Worm (Caenorhabditis elegans): ENCODE results near the gene Y58A7A.5.

Gene Y58A7A.5

ce11 chrV:5064761-5065421 is 21.9 kb downstream of the Y58A7A.5 start, which contains the start of gene mlk-1 (continued):
- TF ChIP-seq ama-1 (optimal IDR thresholded peaks at IDR 0.05) (peak; percentile 68), mdl-1 (tag; optimal IDR thresholded peaks at IDR 0.05) (peak; percentile 4 to 62), lin-39 (tag; optimal IDR thresholded peaks at IDR 0.05) (no peak), elt-1 (tag; optimal IDR thresholded peaks at IDR 0.05) (no peak), F13H6.1 (tag; optimal IDR thresholded peaks at IDR 0.05) (peak; percentile 86), nhr-11 (tag; optimal IDR thresholded peaks at IDR 0.05) (no peak), skn-1 (tag; optimal IDR thresholded peaks at IDR 0.05) (no peak), nhr-21 (tag; optimal IDR thresholded peaks at IDR 0.05) (peak; percentile 46), unc-62 (GFP tag; optimal IDR thresholded peaks at IDR 0.05) (no peak), alr-1 (tag; optimal IDR thresholded peaks at IDR 0.05) (no peak), gmeb-1 (tag; optimal IDR thresholded peaks at IDR 0.05) (no peak), dmd-4 (tag; optimal IDR thresholded peaks at IDR 0.05) (no peak), lsy-2 (tag; optimal IDR thresholded peaks at IDR 0.05) (peak; percentile 17 to 71)

- no peak for TF ChIP-seq nhr-12 (tag; optimal IDR thresholded peaks at IDR 0.05)
- TF ChIP-seq ztf-1 (GFP tag; conservative IDR thresholded peaks at IDR 0.05), result no peak
- TF ChIP-seq unc-62 (GFP tag; optimal IDR thresholded peaks at IDR 0.05), result no peak
- no peak for TF ChIP-seq C34F6.9 (tag; optimal IDR thresholded peaks at IDR 0.05)
- no peak for TF ChIP-seq R02D3.7 (tag; optimal IDR thresholded peaks at IDR 0.05)
- no peak for TF ChIP-seq ceh-16 (tag; optimal IDR thresholded peaks at IDR 0.05)
- TF ChIP-seq dmd-4 (tag; optimal IDR thresholded peaks at IDR 0.05), result no peak
- no peak for TF ChIP-seq nhr-6 (tag; optimal IDR thresholded peaks at IDR 0.05)
- no peak for TF ChIP-seq lin-39 (tag; optimal IDR thresholded peaks at IDR 0.05)
- TF ChIP-seq unc-55 (GFP tag; optimal IDR thresholded peaks at IDR 0.05), result no peak
- no peak for TF ChIP-seq elt-3 (tag; optimal IDR thresholded peaks at IDR 0.05)
- TF ChIP-seq nhr-129 (tag; optimal IDR thresholded peaks at IDR 0.05), result no peak
- TF ChIP-seq sma-3 (GFP tag; optimal IDR thresholded peaks at IDR 0.05), result no peak
- TF ChIP-seq zag-1 (tag; optimal IDR thresholded peaks at IDR 0.05), result no peak
- no peak for TF ChIP-seq nhr-10 (tag; optimal IDR thresholded peaks at IDR 0.05)
- no peak for TF ChIP-seq ztf-11 (tag; optimal IDR thresholded peaks at IDR 0.05)
Observed at ce11 chrV:5053335-5053734, 33.4 kb downstream of the Y58A7A.5 start, which contains the start of gene cwp-4. Gene cwp-4, plus strand, starts transcription at chrV:5053635.

ce11 chrV:5052233-5052632 is 34.5 kb downstream of the Y58A7A.5 start, which contains the start of gene K11D12.12:
Gene K11D12.12, plus strand, starts transcription at chrV:5052261.
- no peak for TF ChIP-seq mbf-1 (tag; optimal IDR thresholded peaks at IDR 0.05)
- TF ChIP-seq lsy-2 (tag; optimal IDR thresholded peaks at IDR 0.05), result no peak
- no peak for TF ChIP-seq lin-11 (tag; optimal IDR thresholded peaks at IDR 0.05)
- TF ChIP-seq zag-1 (tag; optimal IDR thresholded peaks at IDR 0.05), result no peak
- TF ChIP-seq F13H6.1 (tag; optimal IDR thresholded peaks at IDR 0.05), result no peak
- no peak for TF ChIP-seq nhr-237 (tag; optimal IDR thresholded peaks at IDR 0.05)
- TF ChIP-seq nhr-77 (tag; optimal IDR thresholded peaks at IDR 0.05), result no peak

- no peak for TF ChIP-seq nhr-77 (tag; optimal IDR thresholded peaks at IDR 0.05)
- TF ChIP-seq sma-9 (GFP tag; optimal IDR thresholded peaks at IDR 0.05), result peak; percentile 3
- no peak for TF ChIP-seq sma-9 (tag; optimal IDR thresholded peaks at IDR 0.05)
Observed at ce11 chrV:5050073-5050599, 36.6 kb downstream of the Y58A7A.5 start.

ce11 chrV:5049333-5049942 is 37.3 kb downstream of the Y58A7A.5 start, which contains the start of the genes pqn-51 and K11D12.14:
Gene pqn-51, plus strand, starts transcription at chrV:5049607.
Gene K11D12.14, plus strand, starts transcription at chrV:5049636.
- TF ChIP-seq lin-11 (tag; optimal IDR thresholded peaks at IDR 0.05) (peak; percentile 92), alr-1 (tag; optimal IDR thresholded peaks at IDR 0.05) (no peak), ztf-1 (GFP tag; conservative IDR thresholded peaks at IDR 0.05) (no peak), C34F6.9 (tag; optimal IDR thresholded peaks at IDR 0.05) (peak; percentile 96), mab-5 (tag; optimal IDR thresholded peaks at IDR 0.05) (peak; percentile 64), elt-1 (tag; optimal IDR thresholded peaks at IDR 0.05) (no peak), nhr-10 (tag; optimal IDR thresholded peaks at IDR 0.05) (peak; percentile 15), Y55F3AM.14 (GFP tag; optimal IDR thresholded peaks at IDR 0.05) (peak; percentile 98), nhr-25 (tag; optimal IDR thresholded peaks at IDR 0.05) (peak; percentile 90), mbf-1 (tag; optimal IDR thresholded peaks at IDR 0.05) (no peak), fos-1 (tag; optimal IDR thresholded peaks at IDR 0.05) (peak; percentile 92), sem-4 (tag; optimal IDR thresholded peaks at IDR 0.05) (peak; percentile 90), gmeb-1 (tag; optimal IDR thresholded peaks at IDR 0.05) (peak; percentile 92), crh-2 (tag; optimal IDR thresholded peaks at IDR 0.05) (peak; percentile 95), unc-55 (GFP tag; optimal IDR thresholded peaks at IDR 0.05) (peak; percentile 91), nhr-237 (tag; optimal IDR thresholded peaks at IDR 0.05) (peak; percentile 61), egl-27 (tag; optimal IDR thresholded peaks at IDR 0.05) (peak; percentile 86), nhr-12 (tag; optimal IDR thresholded peaks at IDR 0.05) (no peak), ama-1 (optimal IDR thresholded peaks at IDR 0.05) (peak; percentile 98), lin-13 (GFP tag; optimal IDR thresholded peaks at IDR 0.05) (peak; percentile 87), snpc-4 (tag; optimal IDR thresholded peaks at IDR 0.05) (peak; percentile 81), ZK546.5 (tag; optimal IDR thresholded peaks at IDR 0.05) (peak; percentile 95), nhr-77 (tag; optimal IDR thresholded peaks at IDR 0.05) (no peak), nhr-11 (tag; optimal IDR thresholded peaks at IDR 0.05) (no peak), blmp-1 (tag; optimal IDR thresholded peaks at IDR 0.05; ENCODE audit: insufficient read depth) (peak; percentile 79)

All from whole organism, L2 larva.